Worm (Caenorhabditis elegans): ENCODE data around the gene mrps-23.
A peak's percentile ranks its signal among the peaks of the same experiment; 100 is the strongest.

Gene mrps-23

DNA sequence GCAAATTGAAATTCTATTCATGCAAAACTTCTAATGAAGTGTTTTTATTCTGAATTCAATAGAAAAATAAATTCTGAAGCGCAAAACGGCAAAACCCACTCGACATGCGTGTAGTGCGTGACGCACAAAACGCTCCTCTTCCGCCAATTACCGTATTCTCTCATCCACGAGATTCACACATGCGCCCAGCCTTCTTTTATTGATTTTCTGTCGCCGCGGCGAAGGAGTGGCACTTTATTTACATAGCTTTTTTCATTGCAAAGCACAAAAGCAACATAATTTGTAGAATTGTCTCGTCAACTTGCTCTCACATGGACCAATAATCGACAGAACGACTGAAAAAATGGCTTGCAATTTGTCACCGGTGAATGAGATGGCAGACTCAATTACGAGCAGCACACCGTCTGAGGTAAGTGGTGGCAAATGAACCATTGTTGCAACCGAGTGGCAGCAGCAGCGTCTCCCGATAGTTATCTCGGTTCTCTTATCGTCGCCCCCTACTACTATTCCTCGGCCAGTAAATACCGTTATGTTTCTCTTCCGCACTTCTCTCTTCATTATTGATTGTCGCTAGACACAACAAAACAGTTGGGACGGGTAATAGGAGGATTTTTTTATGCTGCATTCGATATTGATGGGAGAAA lies 22.7 kb upstream of the mrps-23 start, which contains the start of gene unc-16:
unc-16 (plus strand) TSS at position 243 of the 644 bp plus-strand sequence.
- no peak for TF ChIP-seq unc-39 (tag; optimal IDR thresholded peaks at IDR 0.05)
- peak; percentile 91 for TF ChIP-seq pha-4 (tag; optimal IDR thresholded peaks at IDR 0.05)
- no peak for TF ChIP-seq flh-1 (GFP tag; optimal IDR thresholded peaks at IDR 0.05)
- no peak for TF ChIP-seq nhr-2 (tag; optimal IDR thresholded peaks at IDR 0.05)
- no peak for TF ChIP-seq tbx-8 (GFP tag; optimal IDR thresholded peaks at IDR 0.05)
- TF ChIP-seq mep-1 (tag; optimal IDR thresholded peaks at IDR 0.05): peak; percentile 78
- peak; percentile 98 for TF ChIP-seq lsy-2 (tag; optimal IDR thresholded peaks at IDR 0.05)
- peak; percentile 20 for TF ChIP-seq ceh-83 (GFP tag; optimal IDR thresholded peaks at IDR 0.05)
- TF ChIP-seq nhr-237 (tag; optimal IDR thresholded peaks at IDR 0.05): peak; percentile 65
- peak; percentile 47 for TF ChIP-seq hlh-1 (tag; optimal IDR thresholded peaks at IDR 0.05)
- TF ChIP-seq blmp-1 (tag; optimal IDR thresholded peaks at IDR 0.05): no peak
- TF ChIP-seq unc-62 (GFP tag; optimal IDR thresholded peaks at IDR 0.05): peak; percentile 91
- TF ChIP-seq sptf-1 (tag; optimal IDR thresholded peaks at IDR 0.05): no peak
- no peak for TF ChIP-seq ztf-11 (tag; optimal IDR thresholded peaks at IDR 0.05)
- peak; percentile 32 for TF ChIP-seq drap-1 (GFP tag; optimal IDR thresholded peaks at IDR 0.05)
- TF ChIP-seq ceh-43 (GFP tag; optimal IDR thresholded peaks at IDR 0.05): no peak
- no peak for TF ChIP-seq sem-2 (GFP tag; optimal IDR thresholded peaks at IDR 0.05)
- peak; percentile 49 for TF ChIP-seq elt-1 (tag; optimal IDR thresholded peaks at IDR 0.05; ENCODE audit: borderline replicate concordance, insufficient read depth)
- TF ChIP-seq nhr-28 (tag; optimal IDR thresholded peaks at IDR 0.05): no peak
- TF ChIP-seq lin-13 (tag; optimal IDR thresholded peaks at IDR 0.05): peak; percentile 77
- TF ChIP-seq mab-5 (tag; optimal IDR thresholded peaks at IDR 0.05): no peak
- peak; percentile 47 for TF ChIP-seq ceh-39 (tag; optimal IDR thresholded peaks at IDR 0.05)
- peak; percentile 78 for TF ChIP-seq ces-1 (GFP tag; optimal IDR thresholded peaks at IDR 0.05)
- peak; percentile 22 for TF ChIP-seq ham-2 (GFP tag; optimal IDR thresholded peaks at IDR 0.05)
- peak; percentile 32 for TF ChIP-seq M03D4.4 (tag; optimal IDR thresholded peaks at IDR 0.05)
- no peak for TF ChIP-seq nhr-76 (tag; optimal IDR thresholded peaks at IDR 0.05)
- TF ChIP-seq mls-2 (tag; optimal IDR thresholded peaks at IDR 0.05): peak; percentile 54
- TF ChIP-seq zip-8 (tag; optimal IDR thresholded peaks at IDR 0.05): no peak
- TF ChIP-seq nhr-12 (tag; optimal IDR thresholded peaks at IDR 0.05): no peak
- TF ChIP-seq snpc-4 (tag; optimal IDR thresholded peaks at IDR 0.05): no peak
- TF ChIP-seq cnd-1 (tag; optimal IDR thresholded peaks at IDR 0.05): no peak
- TF ChIP-seq lin-32 (GFP tag; optimal IDR thresholded peaks at IDR 0.05): no peak
- TF ChIP-seq unc-120 (tag; optimal IDR thresholded peaks at IDR 0.05; ENCODE audit: poor library complexity, severe bottlenecking): peak; percentile 27
- TF ChIP-seq elt-3 (tag; optimal IDR thresholded peaks at IDR 0.05): no peak
- no peak for TF ChIP-seq bed-3 (GFP tag; optimal IDR thresholded peaks at IDR 0.05)

DNA sequence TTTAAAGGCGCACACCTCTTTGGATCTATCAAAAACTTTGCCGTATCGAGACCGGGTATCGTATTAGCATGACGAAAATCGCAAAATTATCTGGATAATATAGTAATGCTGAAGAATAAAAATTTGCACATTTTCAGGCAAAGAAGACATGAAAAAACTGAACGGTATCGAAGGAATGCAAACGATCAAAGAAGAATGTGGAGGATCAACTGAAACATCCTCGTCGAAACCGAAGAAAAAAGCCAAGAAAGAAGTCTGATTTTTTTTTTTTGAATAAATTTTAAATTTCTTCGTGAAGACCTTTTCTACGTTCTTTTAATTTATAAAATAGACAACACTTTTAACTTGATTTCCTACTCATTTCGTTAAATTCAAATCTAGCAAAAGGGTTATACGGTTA lies 21.3 kb upstream of the mrps-23 start, which contains the start of gene ZK1098.12:
ZK1098.12 (plus strand) TSS at position 301 of the 400 bp plus-strand sequence.
- TF ChIP-seq lsy-2 (tag; optimal IDR thresholded peaks at IDR 0.05) (no peak), nhr-76 (tag; optimal IDR thresholded peaks at IDR 0.05) (no peak), ceh-83 (GFP tag; optimal IDR thresholded peaks at IDR 0.05) (no peak), nhr-28 (tag; optimal IDR thresholded peaks at IDR 0.05) (no peak), bed-3 (GFP tag; optimal IDR thresholded peaks at IDR 0.05) (no peak), unc-62 (GFP tag; optimal IDR thresholded peaks at IDR 0.05) (no peak), nhr-12 (tag; optimal IDR thresholded peaks at IDR 0.05) (no peak), ztf-11 (tag; optimal IDR thresholded peaks at IDR 0.05) (no peak), sptf-1 (tag; optimal IDR thresholded peaks at IDR 0.05) (no peak), snpc-4 (tag; optimal IDR thresholded peaks at IDR 0.05) (no peak), nhr-2 (tag; optimal IDR thresholded peaks at IDR 0.05) (no peak), mls-2 (tag; optimal IDR thresholded peaks at IDR 0.05) (no peak), lin-32 (GFP tag; optimal IDR thresholded peaks at IDR 0.05) (no peak), tbx-8 (GFP tag; optimal IDR thresholded peaks at IDR 0.05) (no peak), nhr-237 (tag; optimal IDR thresholded peaks at IDR 0.05) (no peak), unc-39 (tag; optimal IDR thresholded peaks at IDR 0.05) (no peak), flh-1 (GFP tag; optimal IDR thresholded peaks at IDR 0.05) (no peak), zip-8 (tag; optimal IDR thresholded peaks at IDR 0.05) (no peak)

DNA sequence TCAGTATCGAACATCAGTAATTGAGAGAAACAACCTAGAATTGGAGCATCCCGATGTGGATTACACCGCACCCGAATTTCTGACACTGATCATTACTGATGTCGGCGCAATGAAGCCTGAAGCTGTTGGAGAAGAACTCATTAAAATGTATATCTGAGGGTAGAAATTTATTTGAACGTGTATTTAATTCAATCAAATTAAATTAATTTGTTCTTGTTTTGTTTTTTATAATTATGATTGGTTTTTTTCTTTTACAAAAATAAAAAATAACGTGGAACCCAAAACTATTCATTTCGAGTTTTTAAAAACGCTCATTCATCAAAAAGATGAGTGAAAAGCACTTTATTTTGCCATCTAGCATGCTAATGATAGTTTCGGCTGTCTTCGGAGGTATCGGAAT lies 20.7 kb upstream of the mrps-23 start, which contains the start of gene ZK1098.9:
ZK1098.9 (plus strand) TSS at position 301 of the 400 bp plus-strand sequence.
- no peak for TF ChIP-seq nhr-12 (tag; optimal IDR thresholded peaks at IDR 0.05)
- TF ChIP-seq ham-2 (GFP tag; optimal IDR thresholded peaks at IDR 0.05): no peak
- TF ChIP-seq hlh-1 (tag; optimal IDR thresholded peaks at IDR 0.05): no peak
- TF ChIP-seq pha-4 (tag; optimal IDR thresholded peaks at IDR 0.05): no peak
- no peak for TF ChIP-seq nhr-237 (tag; optimal IDR thresholded peaks at IDR 0.05)
- TF ChIP-seq flh-1 (GFP tag; optimal IDR thresholded peaks at IDR 0.05): no peak
- TF ChIP-seq blmp-1 (tag; optimal IDR thresholded peaks at IDR 0.05): no peak
- no peak for TF ChIP-seq ceh-83 (GFP tag; optimal IDR thresholded peaks at IDR 0.05)
- TF ChIP-seq ceh-39 (tag; optimal IDR thresholded peaks at IDR 0.05): no peak
- no peak for TF ChIP-seq bed-3 (GFP tag; optimal IDR thresholded peaks at IDR 0.05)
